Fruit fly (Drosophila melanogaster): ENCODE measurements around the gene psd.

dm6 chr2L:5986094-5986493, 21.3 kb upstream of the psd start, which contains the start of gene ifc:
- TF ChIP-seq CG8478 (optimal IDR thresholded peaks at IDR 0.05) (no peak), CTCF (optimal IDR thresholded peaks at IDR 0.05) (peak; percentile 28 to 48)

Measured in S2 (cell line).